Fruit fly (Drosophila melanogaster): Measurements from ENCODE around the gene Hsp26.
A peak's percentile ranks its signal among the peaks of the same experiment; 100 is the strongest.

Hsp26 gene

dm6 chr3L:9360217-9360692 lies 17.0 kb downstream of the Hsp26 start, which contains the start of gene Pdxk (continued):
- TF ChIP-seq Adf1 (GFP tag; IDR thresholded peaks at IDR 0.05) (0 out of 2 replicates have a peak, but pooled peaks have one; percentile 5), repo (GFP tag; optimal IDR thresholded peaks at IDR 0.05) (no peak)

DNA sequence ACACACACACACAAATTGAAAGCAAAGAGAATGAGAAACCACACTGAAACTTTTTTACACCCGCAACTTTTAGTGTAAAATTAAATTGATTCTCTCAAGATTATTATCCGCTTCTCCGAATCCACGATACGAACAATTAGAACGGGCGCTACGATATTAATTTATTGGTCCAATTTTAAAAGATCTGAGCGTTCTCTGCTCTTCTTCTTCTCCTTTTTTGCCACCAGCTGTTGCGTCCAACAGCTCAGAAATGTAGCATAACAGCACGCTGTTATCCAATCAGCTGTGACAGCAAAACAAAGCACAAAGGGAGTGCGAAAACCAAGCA lies 18.6 kb downstream of the Hsp26 start, which contains the start of the genes UGP and Svip:
Gene UGP (minus strand): TSS at position 223 of the 328 bp plus-strand sequence.
Gene Svip (plus strand): TSS at position 287 of the 328 bp plus-strand sequence.
- TF ChIP-seq luna (GFP tag; optimal IDR thresholded peaks at IDR 0.05), result no peak
- TF ChIP-seq CG4282 (GFP tag; optimal IDR thresholded peaks at IDR 0.05), result peak; percentile 27
- 0 out of 2 replicates have a peak, but pooled peaks have one; percentile 5 for TF ChIP-seq CG4360 (GFP tag; IDR thresholded peaks at IDR 0.05)
- TF ChIP-seq CG13287 (GFP tag; IDR thresholded peaks at IDR 0.05; ENCODE audit: partially characterized antibody), result peak; percentile 29
- TF ChIP-seq Drgx (GFP tag; IDR thresholded peaks at IDR 0.05), result peak; percentile 65; the same call in 1 of the 2 replicates
- no peak for TF ChIP-seq peb (GFP tag; IDR thresholded peaks at IDR 0.05)
- TF ChIP-seq Fer3 (tag; optimal IDR thresholded peaks at IDR 0.05), result peak; percentile 13
- TF ChIP-seq Hr51 (GFP tag; optimal IDR thresholded peaks at IDR 0.05), result peak in 1 of 2 experiments; percentile 9
- peak; percentile 99 for TF ChIP-seq CG17186 (GFP tag; optimal IDR thresholded peaks at IDR 0.05)
- peak; percentile 28 for TF ChIP-seq lbe (GFP tag; optimal IDR thresholded peaks at IDR 0.05)
- TF ChIP-seq CG12659 (GFP tag; optimal IDR thresholded peaks at IDR 0.05), result peak; percentile 17
- TF ChIP-seq abd-A (tag; optimal IDR thresholded peaks at IDR 0.05), result no peak
- TF ChIP-seq Ada2b (GFP tag; IDR thresholded peaks at IDR 0.05), result peak; percentile 30; the same call in 1 of the 2 replicates
- peak; percentile 24 for TF ChIP-seq CG10267 (tag; optimal IDR thresholded peaks at IDR 0.05)
- no peak for TF ChIP-seq sens-2 (GFP tag; IDR thresholded peaks at IDR 0.05)
- peak; percentile 3 for TF ChIP-seq lilli (GFP tag; optimal IDR thresholded peaks at IDR 0.05)
- TF ChIP-seq zf30C (GFP tag; optimal IDR thresholded peaks at IDR 0.05), result no peak
- TF ChIP-seq Xbp1 (GFP tag; optimal IDR thresholded peaks at IDR 0.05), result no peak
- TF ChIP-seq Med (GFP tag), result peak; percentile 84
- peak; percentile 24 for TF ChIP-seq CG12391 (tag; optimal IDR thresholded peaks at IDR 0.05)
- 0 out of 4 replicates have a peak, but pooled peaks have one; percentile 57 for TF ChIP-seq chinmo (GFP tag; IDR thresholded peaks at IDR 0.05; ENCODE audit: partially characterized antibody)
- peak; percentile 48; the same call in 1 of the 3 replicates for TF ChIP-seq CG34422 (GFP tag; IDR thresholded peaks at IDR 0.05)
- peak; percentile 97 for TF ChIP-seq CG17385 (GFP tag; optimal IDR thresholded peaks at IDR 0.05)
- peak; percentile 13 for TF ChIP-seq exex (tag; optimal IDR thresholded peaks at IDR 0.05)
- TF ChIP-seq Atf6 (GFP tag; IDR thresholded peaks at IDR 0.05), result 0 out of 2 replicates have a peak, but pooled peaks have one; percentile 8
- TF ChIP-seq wek (GFP tag; optimal IDR thresholded peaks at IDR 0.05), result no peak
- TF ChIP-seq CG34224 (GFP tag; IDR thresholded peaks at IDR 0.05; ENCODE audit: partially characterized antibody), result 0 out of 3 replicates have a peak, but pooled peaks have one; percentile 15
- TF ChIP-seq Kr (GFP tag; optimal IDR thresholded peaks at IDR 0.05), result no peak
- peak; percentile 16 for TF ChIP-seq stwl (tag; optimal IDR thresholded peaks at IDR 0.05)
- peak; percentile 10 for TF ChIP-seq Bteb2 (GFP tag; optimal IDR thresholded peaks at IDR 0.05)
- no peak for TF ChIP-seq CG12155 (GFP tag; optimal IDR thresholded peaks at IDR 0.05)
- peak; percentile 11 for TF ChIP-seq NfI (GFP tag; optimal IDR thresholded peaks at IDR 0.05)
- peak; percentile 52 for TF ChIP-seq scrt (GFP tag; optimal IDR thresholded peaks at IDR 0.05)
- TF ChIP-seq CG8924 (tag; optimal IDR thresholded peaks at IDR 0.05), result peak; percentile 44
- peak; percentile 52 for TF ChIP-seq CG4617 (GFP tag; optimal IDR thresholded peaks at IDR 0.05; ENCODE audit: borderline replicate concordance)
- TF ChIP-seq cg (GFP tag; optimal IDR thresholded peaks at IDR 0.05), result peak; percentile 70
- TF ChIP-seq CG12299 (tag; optimal IDR thresholded peaks at IDR 0.05), result peak; percentile 7
- no peak for TF ChIP-seq CG14014 (GFP tag; IDR thresholded peaks at IDR 0.05)
- no peak for TF ChIP-seq aop (GFP tag; IDR thresholded peaks at IDR 0.05)
- TF ChIP-seq psq (GFP tag; optimal IDR thresholded peaks at IDR 0.05), result peak; percentile 25
- peak; percentile 9 for TF ChIP-seq gfzf (GFP tag; optimal IDR thresholded peaks at IDR 0.05)
- TF ChIP-seq ci (GFP tag; IDR thresholded peaks at IDR 0.05), result 0 out of 3 replicates have a peak, but pooled peaks have one; percentile 26
- 0 out of 2 replicates have a peak, but pooled peaks have one; percentile 20 for TF ChIP-seq sna (GFP tag; IDR thresholded peaks at IDR 0.05; ENCODE audit: partially characterized antibody)
- peak; percentile 51; the same call in 1 of the 2 replicates for TF ChIP-seq MBD-R2 (GFP tag; IDR thresholded peaks at IDR 0.05)
- TF ChIP-seq her (GFP tag; optimal IDR thresholded peaks at IDR 0.05), result peak; percentile 1
